Fruit fly (Drosophila melanogaster): ENCODE data around the gene bru2.

bru2 gene

dm6 chr2L:12350880-12351279 is 6.9 kb downstream of the bru2 start (continued):
- no peak for TF ChIP-seq CG13894 (tag; optimal IDR thresholded peaks at IDR 0.05)
- peak; percentile 49 for TF ChIP-seq CG1529 (GFP tag; optimal IDR thresholded peaks at IDR 0.05)
- peak; percentile 46; the same call in 1 of the 3 replicates for TF ChIP-seq dysf (GFP tag; IDR thresholded peaks at IDR 0.05)
- TF ChIP-seq CG14441 (GFP tag; IDR thresholded peaks at IDR 0.05), result no peak
- TF ChIP-seq CG12071 (GFP tag; optimal IDR thresholded peaks at IDR 0.05), result peak; percentile 10
- TF ChIP-seq ewg (GFP tag; optimal IDR thresholded peaks at IDR 0.05), result peak; percentile 22
- no peak for TF ChIP-seq D (optimal IDR thresholded peaks at IDR 0.05)
- peak; percentile 57 for TF ChIP-seq D (GFP tag; optimal IDR thresholded peaks at IDR 0.05)
- TF ChIP-seq corto (GFP tag; optimal IDR thresholded peaks at IDR 0.05), result no peak
- TF ChIP-seq vnd (GFP tag; IDR thresholded peaks at IDR 0.05; ENCODE audit: partially characterized antibody), result no peak
- TF ChIP-seq CG15479 (GFP tag; optimal IDR thresholded peaks at IDR 0.05), result peak; percentile 7
- TF ChIP-seq Max (GFP tag; optimal IDR thresholded peaks at IDR 0.05), result no peak
- TF ChIP-seq Ada2b (GFP tag; IDR thresholded peaks at IDR 0.05), result no peak
- TF ChIP-seq gem (tag; optimal IDR thresholded peaks at IDR 0.05), result peak; percentile 79
- no peak for TF ChIP-seq CG6175 (GFP tag; IDR thresholded peaks at IDR 0.05)
- no peak for TF ChIP-seq NfI (GFP tag; optimal IDR thresholded peaks at IDR 0.05)
- no peak for TF ChIP-seq cwo (GFP tag; optimal IDR thresholded peaks at IDR 0.05)
- TF ChIP-seq ap (GFP tag; IDR thresholded peaks at IDR 0.05), result peak; percentile 50; the same call in 1 of the 2 replicates
- TF ChIP-seq cas (GFP tag; IDR thresholded peaks at IDR 0.05), result no peak
- peak; percentile 44 for TF ChIP-seq nmo (GFP tag; optimal IDR thresholded peaks at IDR 0.05)
- TF ChIP-seq caup (GFP tag; optimal IDR thresholded peaks at IDR 0.05; ENCODE audit: severe bottlenecking), result no peak
- peak; percentile 47; the same call in 1 of the 3 replicates for TF ChIP-seq CG11695 (GFP tag; IDR thresholded peaks at IDR 0.05)
- TF ChIP-seq CG7786 (GFP tag; optimal IDR thresholded peaks at IDR 0.05), result peak; percentile 56
- peak in 1 of 2 experiments; percentile 23 for TF ChIP-seq dpn (GFP tag; optimal IDR thresholded peaks at IDR 0.05)
- peak; percentile 37 for TF ChIP-seq CoRest (tag; optimal IDR thresholded peaks at IDR 0.05)
- TF ChIP-seq seq (GFP tag; IDR thresholded peaks at IDR 0.05), result no peak
- peak; percentile 50 for TF ChIP-seq CG11398 (GFP tag; optimal IDR thresholded peaks at IDR 0.05)
- TF ChIP-seq CTCF (GFP tag; optimal IDR thresholded peaks at IDR 0.05), result no peak
- TF ChIP-seq Adf1 (GFP tag; IDR thresholded peaks at IDR 0.05), result no peak
- no peak for TF ChIP-seq CG11247 (GFP tag; IDR thresholded peaks at IDR 0.05)
- no peak for TF ChIP-seq CG3281 (GFP tag; optimal IDR thresholded peaks at IDR 0.05)
- no peak for TF ChIP-seq Fer3 (tag; optimal IDR thresholded peaks at IDR 0.05)
- peak; percentile 40; the same call in 1 of the 2 replicates for TF ChIP-seq CG14667 (GFP tag; IDR thresholded peaks at IDR 0.05)
- TF ChIP-seq CG12104 (GFP tag; optimal IDR thresholded peaks at IDR 0.05), result no peak
- peak; percentile 61 for TF ChIP-seq CG4730 (GFP tag; IDR thresholded peaks at IDR 0.05)
- TF ChIP-seq CG2116 (GFP tag; optimal IDR thresholded peaks at IDR 0.05), result no peak
- 0 out of 2 replicates have a peak, but pooled peaks have one; percentile 26 for TF ChIP-seq CG32767 (GFP tag; IDR thresholded peaks at IDR 0.05)
- TF ChIP-seq CG7745 (tag; optimal IDR thresholded peaks at IDR 0.05), result no peak
- no peak for TF ChIP-seq trem (tag; optimal IDR thresholded peaks at IDR 0.05)
- TF ChIP-seq crp (GFP tag; optimal IDR thresholded peaks at IDR 0.05), result no peak
- peak; percentile 14 for TF ChIP-seq Abd-B (GFP tag; optimal IDR thresholded peaks at IDR 0.05)
- no peak for TF ChIP-seq HmgD (GFP tag; optimal IDR thresholded peaks at IDR 0.05)
- no peak for TF ChIP-seq hb (GFP tag; IDR thresholded peaks at IDR 0.05; ENCODE audit: partially characterized antibody)
- TF ChIP-seq E2f1 (GFP tag; IDR thresholded peaks at IDR 0.05), result peak; percentile 18; the same call in 1 of the 2 replicates
- TF ChIP-seq Atf-2 (GFP tag; optimal IDR thresholded peaks at IDR 0.05), result peak; percentile 19
- TF ChIP-seq CG11723 (GFP tag; optimal IDR thresholded peaks at IDR 0.05), result no peak
- peak; percentile 67 for TF ChIP-seq CG11504 (tag; optimal IDR thresholded peaks at IDR 0.05)
- TF ChIP-seq CG8924 (tag; optimal IDR thresholded peaks at IDR 0.05), result peak; percentile 70
- TF ChIP-seq eve (GFP tag; optimal IDR thresholded peaks at IDR 0.05), result peak; percentile 41 to 47
- no peak for TF ChIP-seq Taf1 (GFP tag; IDR thresholded peaks at IDR 0.05)
- no peak for TF ChIP-seq Hmr (GFP tag; optimal IDR thresholded peaks at IDR 0.05)

Measured in whole organism, embryonic.